Fruit fly (Drosophila melanogaster) whole organism, adult: Measurements from ENCODE around the gene Prp4k.

ENCODE experiments used
- CG7045 ChIP-seq: fragments of 200-800 bp; sonication (Bioruptor generic); optimal IDR thresholded peaks from 2 replicates; lab custom pipeline; 2017; ENCODE audit warnings: missing biosample characterization, mild to moderate bottlenecking, missing genetic modification characterization
- ovo ChIP-seq: fragments of 200-800 bp; sonication (Bioruptor generic); optimal IDR thresholded peaks from 2 replicates; lab custom pipeline; 2016; ENCODE audit warnings: missing biosample characterization, missing genetic modification characterization

dm6 chr3L:174501-174900 lies 36.8 kb downstream of the Prp4k start:
- TF ChIP-seq CG7045 (GFP tag; lab: Kevin White, UChicago) (no peak), ovo (no peak)
